Worm (Caenorhabditis elegans): ENCODE results near the gene che-11.
"Not testable (repeated sequence)": the region's sequence is repeated elsewhere in the genome, so short reads cannot be mapped to it uniquely, and the experiment has no call there.

DNA sequence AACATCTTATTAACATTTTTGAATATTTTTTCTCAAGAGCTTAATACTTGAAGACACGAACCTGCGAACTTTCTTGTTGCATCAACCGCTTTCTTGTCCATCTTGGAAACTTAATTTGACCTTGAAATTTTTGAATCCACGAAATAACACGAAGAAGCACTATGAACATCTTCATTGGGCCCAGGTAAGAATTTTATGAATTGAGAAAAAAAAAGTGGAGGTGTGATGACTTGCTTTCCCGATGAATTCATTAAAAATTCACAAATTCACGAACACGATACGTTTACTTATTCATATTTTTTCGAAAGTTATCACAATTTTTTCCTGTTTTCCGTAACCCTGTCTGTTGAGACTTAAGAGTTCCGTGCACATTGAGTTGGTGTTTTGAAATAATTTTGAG lies 19.8 kb downstream of the che-11 start, which contains the start of gene C27A7.6:
- TF ChIP-seq ets-7 (tag; optimal IDR thresholded peaks at IDR 0.05); ama-1 (optimal IDR thresholded peaks at IDR 0.05); flt-1 (GFP tag; IDR thresholded peaks at IDR 0.05): not testable (repeated sequence)
